Worm (Caenorhabditis elegans) whole organism, L1 larva: Measurements from ENCODE around the gene F54F7.14.

Experiments
- ceh-82 ChIP-seq, 3 experiments: fragments of 150-350 bp in 1 of 3; sonication (generic microtip) in 2 of 3; optimal IDR thresholded peaks; 2 replicates each; lab custom pipeline; 2014 to 2017; ENCODE audit warnings: missing biosample characterization in 3 of 3, missing genetic modification characterization in 3 of 3
- ceh-90 ChIP-seq: sonication (generic microtip); optimal IDR thresholded peaks from 2 replicates; lab custom pipeline; 2016; ENCODE audit warnings: missing genetic modification characterization, missing compliant biosample characterization
- dsc-1 ChIP-seq: sonication (generic microtip); optimal IDR thresholded peaks from 2 replicates; lab custom pipeline; 2016; ENCODE audit warnings: mild to moderate bottlenecking, missing genetic modification characterization, missing compliant biosample characterization
- efl-1 ChIP-seq, 4 experiments: fragments of 150-350 bp; optimal IDR thresholded peaks in 3 of 4; peaks in 1 of 4; 1 replicate in 1 of 4; 2 replicates in 3 of 4; lab custom pipeline; 2014; ENCODE audit warnings: missing biosample characterization in 2 of 4, missing genetic modification characterization in 2 of 4, missing genetic modification reagents in 2 of 4
- ets-5 ChIP-seq: fragments of 200-800 bp; sonication (Bioruptor generic); IDR thresholded peaks from 2 replicates; pipeline ENCODE4 v1.3.6; 2022; ENCODE audit warnings: missing genetic modification characterization, missing compliant biosample characterization
- fkh-10 ChIP-seq: sonication (generic microtip); optimal IDR thresholded peaks from 2 replicates; lab custom pipeline; 2017; ENCODE audit warnings: missing biosample characterization, missing genetic modification reagents, missing genetic modification characterization
- hpl-2 ChIP-seq: fragments of 150-350 bp; optimal IDR thresholded peaks from 2 replicates; lab custom pipeline; 2014; ENCODE audit warnings: missing biosample characterization, missing genetic modification reagents, missing genetic modification characterization
- lin-39 ChIP-seq: fragments of 150-350 bp; optimal IDR thresholded peaks from 2 replicates; lab custom pipeline; 2014; ENCODE audit warnings: missing biosample characterization, missing genetic modification reagents, missing genetic modification characterization
- lsy-2 ChIP-seq, 2 experiments: fragments of 150-350 bp; optimal IDR thresholded peaks; 2 replicates each; lab custom pipeline; 2014; ENCODE audit warnings: missing biosample characterization in 2 of 2, missing genetic modification characterization in 2 of 2
- nhr-237 ChIP-seq: fragments of 150-350 bp; optimal IDR thresholded peaks from 2 replicates; lab custom pipeline; 2014; ENCODE audit warnings: missing biosample characterization, missing genetic modification characterization
- nhr-47 ChIP-seq: sonication (generic microtip); optimal IDR thresholded peaks from 2 replicates; lab custom pipeline; 2016; ENCODE audit warnings: mild to moderate bottlenecking, missing genetic modification characterization, moderate library complexity, missing compliant biosample characterization
- nhr-84 ChIP-seq: sonication (generic microtip); optimal IDR thresholded peaks from 2 replicates; lab custom pipeline; 2017; ENCODE audit warnings: missing biosample characterization, missing genetic modification characterization
- nhr-85 ChIP-seq: sonication (generic microtip); peaks from one replicate; lab custom pipeline; 2016; ENCODE audit warnings: missing genetic modification characterization, inconsistent platforms, missing compliant biosample characterization
- pag-3 ChIP-seq: sonication (generic microtip); optimal IDR thresholded peaks from 2 replicates; lab custom pipeline; 2017; ENCODE audit warnings: missing genetic modification characterization, mild to moderate bottlenecking, missing compliant biosample characterization, antibody characterized with exemption, borderline replicate concordance; ENCODE audit not compliant: insufficient read depth
- skn-1 ChIP-seq: fragments of 150-350 bp; optimal IDR thresholded peaks from 2 replicates; lab custom pipeline; 2014; ENCODE audit warnings: missing biosample characterization, missing genetic modification characterization
- sox-4 ChIP-seq: sonication (generic microtip); optimal IDR thresholded peaks from 2 replicates; lab custom pipeline; 2016; ENCODE audit warnings: missing genetic modification characterization, missing compliant biosample characterization
- xbp-1 ChIP-seq: sonication (generic microtip); optimal IDR thresholded peaks from 2 replicates; lab custom pipeline; 2016; ENCODE audit warnings: missing genetic modification characterization, missing compliant biosample characterization

Gene F54F7.14

DNA sequence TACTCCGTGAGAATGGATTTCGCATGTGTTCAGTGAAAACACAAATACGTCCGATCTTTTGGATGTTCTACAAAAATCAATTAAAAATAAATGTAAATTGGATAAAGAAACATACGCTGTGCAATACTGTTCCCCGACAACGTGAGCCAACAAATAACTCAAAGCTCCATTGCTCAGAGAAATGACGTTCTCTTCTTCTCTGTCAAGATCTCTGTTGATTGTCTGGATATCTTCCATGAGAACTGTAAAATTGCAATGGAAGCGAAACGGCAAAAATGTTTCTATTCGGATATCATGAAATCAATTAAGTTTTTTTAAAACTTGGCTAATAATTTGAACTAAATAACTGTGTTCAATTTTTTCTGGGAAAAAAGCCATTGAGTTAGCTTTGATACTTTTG lies 46.0 kb downstream of the F54F7.14 start:
- TF ChIP-seq lsy-2 (tag; optimal IDR thresholded peaks at IDR 0.05; lab: Kevin White, UChicago) (no peak), skn-1 (no peak), hpl-2 (GFP tag; lab: Kevin White, UChicago) (no peak), nhr-84 (tag; lab: Kevin White, UChicago) (no peak), lin-39 (tag; lab: Kevin White, UChicago) (no peak), sox-4 (no peak), pag-3 (no peak), nhr-237 (tag; lab: Kevin White, UChicago) (no peak)

ce11 chrX:11898040-11898439 lies 47.4 kb downstream of the F54F7.14 start, which contains the start of gene Y62H9A.9:
Gene Y62H9A.9, minus strand, starts transcription at chrX:11898140.
- TF ChIP-seq nhr-85 (no peak), ets-5 (0 out of 2 replicates have a peak, but pooled peaks have one; percentile 48)

ce11 chrX:11899031-11899430 lies 48.4 kb downstream of the F54F7.14 start:
- TF ChIP-seq pag-3 (no peak), efl-1 (optimal IDR thresholded peaks at IDR 0.05; lab: Kevin White, UChicago) (peak in 1 of 2 experiments; percentile 0), efl-1 (GFP tag; optimal IDR thresholded peaks at IDR 0.05 in 1 of 2; lab: Kevin White, UChicago) (no peak), fkh-10 (GFP tag; lab: Kevin White, UChicago) (peak; percentile 15), xbp-1 (tag; lab: Kevin White, UChicago) (no peak), nhr-47 (tag; lab: Kevin White, UChicago) (peak; percentile 41), ceh-90 (tag; lab: Kevin White, UChicago) (no peak), ceh-82 (tag; optimal IDR thresholded peaks at IDR 0.05; lab: Kevin White, UChicago) (peak in 1 of 3 experiments; percentile 18), dsc-1 (tag; lab: Kevin White, UChicago) (peak; percentile 47)
